Fruit fly (Drosophila melanogaster): ENCODE data around the gene Arfrp1.

Gene Arfrp1

dm6 chrX:9152127-9152598 is 45.3 kb downstream of the Arfrp1 start (continued):
- peak; percentile 4 for TF ChIP-seq sd (tag; optimal IDR thresholded peaks at IDR 0.05)
- TF ChIP-seq jing (GFP tag; optimal IDR thresholded peaks at IDR 0.05), result no peak
- no peak for TF ChIP-seq CG14050 (GFP tag; IDR thresholded peaks at IDR 0.05)
- peak; percentile 22 for TF ChIP-seq unpg (GFP tag; optimal IDR thresholded peaks at IDR 0.05)
- peak; percentile 92 for TF ChIP-seq cg (GFP tag; optimal IDR thresholded peaks at IDR 0.05)
- 0 out of 2 replicates have a peak, but pooled peaks have one; percentile 14 for TF ChIP-seq CG31441 (GFP tag; IDR thresholded peaks at IDR 0.05)
- no peak for TF ChIP-seq Dll (GFP tag; IDR thresholded peaks at IDR 0.05; ENCODE audit: partially characterized antibody)
- TF ChIP-seq ase (GFP tag; IDR thresholded peaks at IDR 0.05), result 0 out of 3 replicates have a peak, but pooled peaks have one; percentile 12
- TF ChIP-seq Antp (GFP tag; optimal IDR thresholded peaks at IDR 0.05), result no peak
- peak; percentile 29 for TF ChIP-seq her (GFP tag; optimal IDR thresholded peaks at IDR 0.05)
- TF ChIP-seq CG1602 (GFP tag; optimal IDR thresholded peaks at IDR 0.05), result no peak
- TF ChIP-seq scrt (GFP tag; optimal IDR thresholded peaks at IDR 0.05), result peak; percentile 12
- TF ChIP-seq toy (GFP tag; IDR thresholded peaks at IDR 0.05), result no peak
- TF ChIP-seq CG1647 (GFP tag; optimal IDR thresholded peaks at IDR 0.05), result no peak
- peak; percentile 35 for TF ChIP-seq Rfx (GFP tag; IDR thresholded peaks at IDR 0.05)
- no peak for TF ChIP-seq crp (GFP tag; optimal IDR thresholded peaks at IDR 0.05)
- TF ChIP-seq CG2120 (GFP tag; optimal IDR thresholded peaks at IDR 0.05), result peak; percentile 48
- TF ChIP-seq CG12744 (GFP tag; optimal IDR thresholded peaks at IDR 0.05), result peak; percentile 40
- TF ChIP-seq Nf-YB (GFP tag; optimal IDR thresholded peaks at IDR 0.05), result peak; percentile 53
- peak; percentile 33 for TF ChIP-seq CG17186 (GFP tag; optimal IDR thresholded peaks at IDR 0.05)
- peak; percentile 24 for TF ChIP-seq bcd (GFP tag; optimal IDR thresholded peaks at IDR 0.05)
- TF ChIP-seq CG12104 (GFP tag; optimal IDR thresholded peaks at IDR 0.05), result peak; percentile 24
- 0 out of 2 replicates have a peak, but pooled peaks have one; percentile 22 for TF ChIP-seq ttk (GFP tag; IDR thresholded peaks at IDR 0.05)
- peak; percentile 31 for TF ChIP-seq MBD-R2 (GFP tag; IDR thresholded peaks at IDR 0.05)
- TF ChIP-seq CG30431 (GFP tag; optimal IDR thresholded peaks at IDR 0.05), result no peak
- TF ChIP-seq CG13296 (GFP tag; optimal IDR thresholded peaks at IDR 0.05), result peak; percentile 40
- TF ChIP-seq Bteb2 (GFP tag; optimal IDR thresholded peaks at IDR 0.05), result peak; percentile 17
- no peak for TF ChIP-seq ash1 (GFP tag; optimal IDR thresholded peaks at IDR 0.05)
- peak; percentile 35 for TF ChIP-seq Dek (tag; optimal IDR thresholded peaks at IDR 0.05)
- no peak for TF ChIP-seq CG18476 (GFP tag; optimal IDR thresholded peaks at IDR 0.05)
- TF ChIP-seq Meics (GFP tag; optimal IDR thresholded peaks at IDR 0.05), result peak; percentile 49
- peak; percentile 33 for TF ChIP-seq sug (tag; optimal IDR thresholded peaks at IDR 0.05)
- TF ChIP-seq en (GFP tag; optimal IDR thresholded peaks at IDR 0.05), result no peak
- TF ChIP-seq CG11723 (GFP tag; optimal IDR thresholded peaks at IDR 0.05), result no peak
- no peak for TF ChIP-seq Ada2b (GFP tag; IDR thresholded peaks at IDR 0.05)
- no peak for TF ChIP-seq CG6654 (GFP tag; optimal IDR thresholded peaks at IDR 0.05)
- peak; percentile 53 for TF ChIP-seq CG3281 (GFP tag; optimal IDR thresholded peaks at IDR 0.05)
- no peak for TF ChIP-seq crol (GFP tag; IDR thresholded peaks at IDR 0.05)
- peak in 1 of 2 experiments; percentile 22 for TF ChIP-seq tll (GFP tag; optimal IDR thresholded peaks at IDR 0.05)
- no peak for TF ChIP-seq klu (GFP tag; IDR thresholded peaks at IDR 0.05)
- no peak for TF ChIP-seq CG16813 (GFP tag; IDR thresholded peaks at IDR 0.05; ENCODE audit: partially characterized antibody)
- no peak for TF ChIP-seq CG12219 (GFP tag; optimal IDR thresholded peaks at IDR 0.05)
- no peak for TF ChIP-seq CG9609 (GFP tag; optimal IDR thresholded peaks at IDR 0.05)
- no peak for TF ChIP-seq Vsx1 (GFP tag; optimal IDR thresholded peaks at IDR 0.05)
- TF ChIP-seq NC2β (GFP tag; optimal IDR thresholded peaks at IDR 0.05), result no peak
- peak; percentile 16 for TF ChIP-seq CG10431 (GFP tag; optimal IDR thresholded peaks at IDR 0.05)
- 0 out of 2 replicates have a peak, but pooled peaks have one; percentile 18 for TF ChIP-seq CG10366 (GFP tag; IDR thresholded peaks at IDR 0.05)
- TF ChIP-seq CG4820 (GFP tag; optimal IDR thresholded peaks at IDR 0.05), result no peak
- TF ChIP-seq CG3163 (GFP tag; optimal IDR thresholded peaks at IDR 0.05), result no peak
- TF ChIP-seq corto (GFP tag; optimal IDR thresholded peaks at IDR 0.05), result peak; percentile 10
- TF ChIP-seq ap (GFP tag; IDR thresholded peaks at IDR 0.05), result no peak

Data from whole organism, embryonic.